Worm (Caenorhabditis elegans) whole organism, dauer: ENCODE measurements around the gene C45B2.3.

Experiments used
- unc-62 ChIP-seq: sonication (generic microtip); optimal IDR thresholded peaks from 2 replicates; lab custom pipeline; 2017; ENCODE audit warnings: missing biosample characterization, missing genetic modification reagents, missing genetic modification characterization

The C45B2.3 gene

ce11 chrX:6081793-6082192 lies 967 bp upstream of the C45B2.3 start:
- no peak for TF ChIP-seq unc-62 (GFP tag; lab: Kevin White, UChicago)

- TF ChIP-seq unc-62 (GFP tag; lab: Kevin White, UChicago) = no peak
Measured at ce11 chrX:6084439-6084838, 1.7 kb downstream of the C45B2.3 start, which contains the start of gene C45B2.2. C45B2.2 (plus strand) TSS chrX:6084739.

- TF ChIP-seq unc-62 (GFP tag; lab: Kevin White, UChicago) = no peak
Measured at ce11 chrX:6085824-6086223, 3.1 kb downstream of the C45B2.3 start, which contains the start of gene C45B2.1. C45B2.1 (plus strand) TSS chrX:6086124.

- TF ChIP-seq unc-62 (GFP tag; lab: Kevin White, UChicago) = no peak
Measured at ce11 chrX:6087676-6088075, 4.9 kb downstream of the C45B2.3 start, which contains the start of gene C45B2.8. C45B2.8 (plus strand) TSS chrX:6087976.

ce11 chrX:6088718-6089117 lies 6.0 kb downstream of the C45B2.3 start:
- TF ChIP-seq unc-62 (GFP tag; lab: Kevin White, UChicago) = no peak

ce11 chrX:6090779-6091178 lies 8.0 kb downstream of the C45B2.3 start:
- no peak for TF ChIP-seq unc-62 (GFP tag; lab: Kevin White, UChicago)

- TF ChIP-seq unc-62 (GFP tag; lab: Kevin White, UChicago) = no peak
Measured at ce11 chrX:6091967-6092366, 9.2 kb downstream of the C45B2.3 start, which contains the start of gene hsp-3. hsp-3 (minus strand) TSS chrX:6092124.

ce11 chrX:6092533-6092932 lies 9.8 kb downstream of the C45B2.3 start:
- TF ChIP-seq unc-62 (GFP tag; lab: Kevin White, UChicago) = no peak

ce11 chrX:6093046-6093445 lies 10.3 kb downstream of the C45B2.3 start, which contains the start of gene C15H9.5:
C15H9.5 (plus strand) TSS chrX:6093300.
- TF ChIP-seq unc-62 (GFP tag; lab: Kevin White, UChicago) = no peak

- no peak for TF ChIP-seq unc-62 (GFP tag; lab: Kevin White, UChicago)
Measured at ce11 chrX:6097551-6097950, 14.8 kb downstream of the C45B2.3 start, which contains the start of gene C15H9.4. C15H9.4 (plus strand) TSS chrX:6097643.

ce11 chrX:6098420-6098819 lies 15.7 kb downstream of the C45B2.3 start:
- no peak for TF ChIP-seq unc-62 (GFP tag; lab: Kevin White, UChicago)

- TF ChIP-seq unc-62 (GFP tag; lab: Kevin White, UChicago) = no peak
Measured at ce11 chrX:6100395-6101099, 17.8 kb downstream of the C45B2.3 start.

- no peak for TF ChIP-seq unc-62 (GFP tag; lab: Kevin White, UChicago)
Measured at ce11 chrX:6103297-6103696, 20.5 kb downstream of the C45B2.3 start, which contains the start of gene C15H9.11. C15H9.11 (minus strand) TSS chrX:6103397.

- no peak for TF ChIP-seq unc-62 (GFP tag; lab: Kevin White, UChicago)
Measured at ce11 chrX:6107962-6108361, 25.2 kb downstream of the C45B2.3 start.

- TF ChIP-seq unc-62 (GFP tag; lab: Kevin White, UChicago) = no peak
Measured at ce11 chrX:6109288-6109770, 26.6 kb downstream of the C45B2.3 start, which contains the start of gene kynu-1. kynu-1 (minus strand) TSS chrX:6109338.

- TF ChIP-seq unc-62 (GFP tag; lab: Kevin White, UChicago) = no peak
Measured at ce11 chrX:6112817-6113216, 30.1 kb downstream of the C45B2.3 start, which contains the start of gene prx-3. prx-3 (minus strand) TSS chrX:6112917.

- no peak for TF ChIP-seq unc-62 (GFP tag; lab: Kevin White, UChicago)
Measured at ce11 chrX:6115502-6115901, 32.7 kb downstream of the C45B2.3 start, which contains the start of gene C15H9.3. C15H9.3 (plus strand) TSS chrX:6115802.
